Fruit fly (Drosophila melanogaster) whole organism, embryonic: ENCODE measurements around the gene CG7149.

ENCODE experiments used
- Abd-B ChIP-seq: fragments of 200-800 bp; sonication (Bioruptor generic); optimal IDR thresholded peaks from 2 replicates; lab custom pipeline; 2018; ENCODE audit warnings: missing biosample characterization, mild to moderate bottlenecking, missing genetic modification characterization, moderate library complexity
- Atf3 ChIP-seq: fragments of 200-800 bp; sonication (Bioruptor generic); optimal IDR thresholded peaks from 3 replicates; lab custom pipeline; 2016; ENCODE audit warnings: missing biosample characterization, missing genetic modification characterization
- Bdp1 ChIP-seq: fragments of 200-800 bp; sonication (Bioruptor generic); optimal IDR thresholded peaks from 3 replicates; lab custom pipeline; 2016; ENCODE audit warnings: missing biosample characterization, missing genetic modification characterization
- CG1024 ChIP-seq: fragments of 200-800 bp; sonication (Bioruptor generic); IDR thresholded peaks from 2 replicates; pipeline ENCODE4 v1.3.6; 2022; ENCODE audit warnings: missing biosample characterization, missing genetic modification characterization
- CG10267 ChIP-seq: fragments of 200-800 bp; sonication (Bioruptor generic); optimal IDR thresholded peaks from 2 replicates; lab custom pipeline; 2018; ENCODE audit warnings: missing biosample characterization, mild to moderate bottlenecking, missing genetic modification characterization, moderate library complexity
- CG11456 ChIP-seq: fragments of 200-800 bp; sonication (Bioruptor generic); IDR thresholded peaks from 3 replicates; pipeline ENCODE4 v1.3.6; 2022; ENCODE audit warnings: missing biosample characterization, missing genetic modification characterization
- CG13287 ChIP-seq: fragments of 200-800 bp; sonication (Bioruptor generic); IDR thresholded peaks from 2 replicates; pipeline ENCODE4 v1.3.6; 2022; ENCODE audit warnings: missing biosample characterization, missing genetic modification characterization; ENCODE audit not compliant: partially characterized antibody
- CG13624 ChIP-seq: fragments of 200-800 bp; sonication (Bioruptor generic); optimal IDR thresholded peaks from 2 replicates; lab custom pipeline; 2016; ENCODE audit warnings: missing biosample characterization, missing genetic modification characterization
- CG15514 ChIP-seq: fragments of 200-800 bp; sonication (Bioruptor generic); optimal IDR thresholded peaks from 3 replicates; lab custom pipeline; 2017; ENCODE audit warnings: missing biosample characterization, missing genetic modification characterization, mild to moderate bottlenecking, moderate library complexity, missing genetic modification reagents
- CG15696 ChIP-seq: fragments of 200-800 bp; sonication (Bioruptor generic); optimal IDR thresholded peaks from 2 replicates; lab custom pipeline; 2019; ENCODE audit warnings: missing biosample characterization, mild to moderate bottlenecking, missing genetic modification characterization, moderate library complexity
- CG16779 ChIP-seq: fragments of 200-800 bp; sonication (Bioruptor generic); IDR thresholded peaks from 2 replicates; pipeline ENCODE4 v1.3.6; 2022; ENCODE audit warnings: missing biosample characterization, missing genetic modification characterization
- CG17361 ChIP-seq: fragments of 200-800 bp; sonication (Bioruptor generic); IDR thresholded peaks from 3 replicates; pipeline ENCODE4 v1.3.6; 2022; ENCODE audit warnings: missing biosample characterization, missing genetic modification characterization
- CG17568 ChIP-seq: fragments of 200-800 bp; sonication (Bioruptor generic); optimal IDR thresholded peaks from 2 replicates; lab custom pipeline; 2018; ENCODE audit warnings: missing biosample characterization, mild to moderate bottlenecking, missing genetic modification characterization, moderate library complexity
- CG18764 ChIP-seq: fragments of 200-800 bp; sonication (Bioruptor generic); optimal IDR thresholded peaks from 3 replicates; lab custom pipeline; 2016; ENCODE audit warnings: missing biosample characterization, missing genetic modification characterization
- CG3065 ChIP-seq: fragments of 200-800 bp; sonication (Bioruptor generic); optimal IDR thresholded peaks from 2 replicates; lab custom pipeline; 2016; ENCODE audit warnings: missing biosample characterization, missing genetic modification characterization
- CG32532 ChIP-seq: fragments of 200-800 bp; sonication (Bioruptor generic); IDR thresholded peaks from 2 replicates; pipeline ENCODE4 v1.3.6; 2022; ENCODE audit warnings: missing biosample characterization, missing genetic modification characterization
- CG34422 ChIP-seq: fragments of 200-800 bp; sonication (Bioruptor generic); IDR thresholded peaks from 3 replicates; pipeline ENCODE4 v1.3.6; 2022; ENCODE audit warnings: missing biosample characterization, missing genetic modification characterization
- CG4282 ChIP-seq: fragments of 200-800 bp; sonication (Bioruptor generic); optimal IDR thresholded peaks from 2 replicates; lab custom pipeline; 2016; ENCODE audit warnings: missing biosample characterization, missing genetic modification characterization
- CG6813 ChIP-seq: fragments of 200-800 bp; sonication (Bioruptor generic); optimal IDR thresholded peaks from 2 replicates; lab custom pipeline; 2017; ENCODE audit warnings: missing biosample characterization, missing genetic modification characterization, mild to moderate bottlenecking, moderate library complexity, missing genetic modification reagents
- CG7556 ChIP-seq: fragments of 200-800 bp; sonication (Bioruptor generic); optimal IDR thresholded peaks from 2 replicates; lab custom pipeline; 2017; ENCODE audit warnings: missing biosample characterization, mild to moderate bottlenecking, missing genetic modification characterization
- CG7786 ChIP-seq: fragments of 200-800 bp; sonication (Bioruptor generic); optimal IDR thresholded peaks from 2 replicates; lab custom pipeline; 2016; ENCODE audit warnings: missing biosample characterization, missing genetic modification characterization
- CG8765 ChIP-seq: fragments of 200-800 bp; sonication (Bioruptor generic); IDR thresholded peaks from 2 replicates; pipeline ENCODE4 v1.3.6; 2022; ENCODE audit warnings: missing biosample characterization, missing genetic modification characterization
- CG9932 ChIP-seq: fragments of 200-800 bp; sonication (Bioruptor generic); IDR thresholded peaks from 2 replicates; pipeline ENCODE4 v1.3.6; 2022; ENCODE audit warnings: missing biosample characterization, missing genetic modification characterization
- Dip3 ChIP-seq: fragments of 200-800 bp; sonication (Bioruptor generic); optimal IDR thresholded peaks from 3 replicates; lab custom pipeline; 2016; ENCODE audit warnings: missing biosample characterization, missing genetic modification characterization
- Doc2 ChIP-seq: fragments of 200-800 bp; sonication (Bioruptor generic); IDR thresholded peaks from 2 replicates; pipeline ENCODE4 v1.3.6; 2022; ENCODE audit warnings: missing biosample characterization, missing genetic modification characterization
- Myb ChIP-seq: fragments of 200-800 bp; sonication (Bioruptor generic); optimal IDR thresholded peaks from 2 replicates; lab custom pipeline; 2016; ENCODE audit warnings: missing biosample characterization, missing genetic modification characterization
- Pdp1 ChIP-seq, 2 experiments: fragments of 200-800 bp; sonication (Bioruptor generic); optimal IDR thresholded peaks; 3 replicates each; lab custom pipeline; 2016; ENCODE audit warnings: missing biosample characterization in 2 of 2, missing genetic modification characterization in 2 of 2, mild to moderate bottlenecking in 1 of 2, moderate library complexity in 1 of 2
- Sry-δ ChIP-seq: fragments of 200-800 bp; sonication (Bioruptor generic); optimal IDR thresholded peaks from 2 replicates; lab custom pipeline; 2016; ENCODE audit warnings: missing biosample characterization, missing genetic modification characterization
- Taf1 ChIP-seq: fragments of 200-800 bp; sonication (Bioruptor generic); IDR thresholded peaks from 2 replicates; pipeline ENCODE4 v1.3.6; 2022; ENCODE audit warnings: missing biosample characterization, missing genetic modification characterization
- Vsx1 ChIP-seq: fragments of 200-800 bp; sonication (Bioruptor generic); optimal IDR thresholded peaks from 2 replicates; lab custom pipeline; 2017; ENCODE audit warnings: missing biosample characterization, mild to moderate bottlenecking, missing genetic modification characterization, missing genetic modification reagents
- ac ChIP-seq: fragments of 200-800 bp; sonication (Bioruptor generic); optimal IDR thresholded peaks from 3 replicates; lab custom pipeline; 2017; ENCODE audit warnings: missing biosample characterization, mild to moderate bottlenecking, missing genetic modification characterization
- ci ChIP-seq: fragments of 200-800 bp; sonication (Bioruptor generic); IDR thresholded peaks from 3 replicates; pipeline ENCODE4 v1.3.6; 2022; ENCODE audit warnings: missing biosample characterization, missing genetic modification characterization
- dati ChIP-seq: fragments of 200-800 bp; sonication (Bioruptor generic); IDR thresholded peaks from 2 replicates; pipeline ENCODE4 v1.3.6; 2022; ENCODE audit warnings: missing biosample characterization, missing genetic modification characterization
- dmrt99B ChIP-seq: fragments of 200-800 bp; sonication (Bioruptor generic); optimal IDR thresholded peaks from 2 replicates; lab custom pipeline; 2018; ENCODE audit warnings: missing biosample characterization, mild to moderate bottlenecking, missing genetic modification characterization, moderate library complexity
- esg ChIP-seq: fragments of 200-800 bp; sonication (Bioruptor generic); conservative IDR thresholded peaks from 2 replicates; pipeline ENCODE4 v1.3.6; 2022; ENCODE audit warnings: missing biosample characterization, missing genetic modification characterization
- gce ChIP-seq: fragments of 200-800 bp; sonication (Bioruptor generic); IDR thresholded peaks from 3 replicates; pipeline ENCODE4 v1.3.6; 2022; ENCODE audit warnings: missing biosample characterization, missing genetic modification characterization
- gro ChIP-seq: fragments of 200-800 bp; sonication (Bioruptor generic); optimal IDR thresholded peaks from 2 replicates; lab custom pipeline; 2016; ENCODE audit warnings: missing biosample characterization, missing genetic modification characterization
- kay ChIP-seq: fragments of 200-800 bp; sonication (Bioruptor generic); optimal IDR thresholded peaks from 2 replicates; lab custom pipeline; 2016; ENCODE audit warnings: missing biosample characterization, missing genetic modification characterization
- lilli ChIP-seq: fragments of 200-800 bp; sonication (Bioruptor generic); optimal IDR thresholded peaks from 3 replicates; lab custom pipeline; 2016; ENCODE audit warnings: missing biosample characterization, missing genetic modification characterization
- org-1 ChIP-seq: fragments of 200-800 bp; sonication (Bioruptor generic); optimal IDR thresholded peaks from 2 replicates; lab custom pipeline; 2017; ENCODE audit warnings: missing biosample characterization, missing genetic modification characterization
- pan ChIP-seq, 4 experiments: fragments of >200 bp in 3 of 4; fragments of 200-800 bp in 1 of 4; sonication (Bioruptor generic) in 1 of 4; optimal IDR thresholded peaks in 3 of 4; IDR thresholded peaks in 1 of 4; 2 replicates each; pipeline versions ENCODE4 v1.3.6 to Lab custom; 2017 to 2022; ENCODE audit warnings: missing biosample characterization in 2 of 4, missing genetic modification characterization in 2 of 4, mixed read lengths in 1 of 4
- pb ChIP-seq: fragments of 200-800 bp; sonication (Bioruptor generic); optimal IDR thresholded peaks from 3 replicates; lab custom pipeline; 2016; ENCODE audit warnings: missing biosample characterization, missing genetic modification characterization
- phol ChIP-seq: fragments of 200-800 bp; sonication (Bioruptor generic); optimal IDR thresholded peaks from 3 replicates; lab custom pipeline; 2018; ENCODE audit warnings: missing biosample characterization, mild to moderate bottlenecking, missing genetic modification characterization, moderate library complexity
- pita ChIP-seq: fragments of 200-800 bp; sonication (Bioruptor generic); optimal IDR thresholded peaks from 2 replicates; lab custom pipeline; 2017; ENCODE audit warnings: missing biosample characterization, mild to moderate bottlenecking, missing genetic modification characterization
- pzg ChIP-seq: fragments of 200-800 bp; sonication (Bioruptor generic); optimal IDR thresholded peaks from 3 replicates; lab custom pipeline; 2018; ENCODE audit warnings: missing biosample characterization, mild to moderate bottlenecking, missing genetic modification characterization, moderate library complexity
- ranshi ChIP-seq: fragments of 200-800 bp; sonication (Bioruptor generic); IDR thresholded peaks from 2 replicates; pipeline ENCODE4 v1.3.6; 2022; ENCODE audit warnings: missing biosample characterization, missing genetic modification characterization
- sens-2 ChIP-seq: fragments of 200-800 bp; sonication (Bioruptor generic); IDR thresholded peaks from 2 replicates; pipeline ENCODE4 v1.3.6; 2022; ENCODE audit warnings: missing biosample characterization, missing genetic modification characterization
- sob ChIP-seq: fragments of 200-800 bp; sonication (Bioruptor generic); IDR thresholded peaks from 2 replicates; pipeline ENCODE4 v1.3.6; 2022; ENCODE audit warnings: missing biosample characterization, missing genetic modification characterization
- ssp ChIP-seq: fragments of 200-800 bp; sonication (Bioruptor generic); IDR thresholded peaks from 2 replicates; pipeline ENCODE4 v1.3.6; 2022; ENCODE audit warnings: missing biosample characterization, missing genetic modification characterization
- sug ChIP-seq: fragments of 200-800 bp; optimal IDR thresholded peaks from 2 replicates; lab custom pipeline; 2019; ENCODE audit warnings: missing biosample characterization, mild to moderate bottlenecking, missing genetic modification characterization, moderate library complexity
- tna ChIP-seq: fragments of 200-800 bp; sonication (Bioruptor generic); IDR thresholded peaks from 2 replicates; pipeline ENCODE4 v1.3.6; 2022; ENCODE audit warnings: missing biosample characterization, missing genetic modification characterization; ENCODE audit not compliant: partially characterized antibody

The CG7149 gene

dm6 chr2L:7809699-7810088 is 19.3 kb upstream of the CG7149 start (continued):
- TF ChIP-seq pan (optimal IDR thresholded peaks at IDR 0.05; lab: Kevin White, UChicago) (no peak), pan (GFP tag; optimal IDR thresholded peaks at IDR 0.05 in 1 of 2, IDR thresholded peaks at IDR 0.05 in 1 of 2) (peak in 1 of 2 experiments; percentile 43), dmrt99B (peak; percentile 14), Abd-B (GFP tag; lab: Kevin White, UChicago) (no peak), tna (no peak), CG13287 (GFP tag; lab: Robert Waterston, UW) (peak; percentile 58; the same call in 1 of the 2 replicates), Taf1 (GFP tag; lab: Robert Waterston, UW) (no peak), CG15696 (no peak), CG8765 (no peak), CG10267 (tag; lab: Kevin White, UChicago) (no peak), ac (GFP tag; lab: Kevin White, UChicago) (no peak), sug (tag; lab: Kevin White, UChicago) (peak; percentile 39), Atf3 (GFP tag; lab: Kevin White, UChicago) (no peak), CG6813 (peak; percentile 58), phol (tag; lab: Kevin White, UChicago) (no peak), CG17361 (no peak), CG17568 (GFP tag; lab: Kevin White, UChicago) (peak; percentile 17), pb (GFP tag; lab: Kevin White, UChicago) (no peak), CG11456 (GFP tag; lab: Robert Waterston, UW) (no peak), pzg (GFP tag; lab: Kevin White, UChicago) (peak; percentile 48), Bdp1 (no peak), CG34422 (GFP tag; lab: Robert Waterston, UW) (peak; percentile 77; the same call in 1 of the 3 replicates), dati (GFP tag; lab: Robert Waterston, UW) (no peak), CG13624 (peak; percentile 61), CG3065 (no peak), CG9932 (no peak), pita (GFP tag; lab: Kevin White, UChicago) (no peak), CG1024 (GFP tag; lab: Robert Waterston, UW) (no peak), Vsx1 (GFP tag; lab: Kevin White, UChicago) (no peak), esg (GFP tag; lab: Robert Waterston, UW) (no peak), Myb (peak; percentile 39), sens-2 (GFP tag; lab: Robert Waterston, UW) (no peak), ranshi (GFP tag; lab: Robert Waterston, UW) (peak; percentile 17; the same call in 1 of the 2 replicates), gce (GFP tag; lab: Robert Waterston, UW) (no peak), CG7786 (GFP tag; lab: Kevin White, UChicago) (peak; percentile 10), CG15514 (peak; percentile 31), ci (GFP tag; lab: Robert Waterston, UW) (peak; percentile 60; the same call in 1 of the 3 replicates), Pdp1 (GFP tag; optimal IDR thresholded peaks at IDR 0.05; lab: Kevin White, UChicago) (peak in 1 of 2 experiments; percentile 92), CG32532 (GFP tag; lab: Robert Waterston, UW) (peak; percentile 55; the same call in 1 of the 2 replicates), Sry-δ (GFP tag; lab: Kevin White, UChicago) (peak; percentile 13), Doc2 (GFP tag; lab: Robert Waterston, UW) (no peak), org-1 (GFP tag; lab: Kevin White, UChicago) (no peak), kay (GFP tag; lab: Kevin White, UChicago) (peak; percentile 14), gro (GFP tag; lab: Kevin White, UChicago) (peak; percentile 57), CG18764 (no peak), lilli (GFP tag; lab: Kevin White, UChicago) (no peak), Dip3 (GFP tag; lab: Kevin White, UChicago) (no peak), CG4282 (GFP tag; lab: Kevin White, UChicago) (no peak), ssp (GFP tag; lab: Robert Waterston, UW) (no peak), CG16779 (GFP tag; lab: Robert Waterston, UW) (no peak), CG7556 (GFP tag; lab: Kevin White, UChicago) (no peak), sob (0 out of 2 replicates have a peak, but pooled peaks have one; percentile 25)
